Fruit fly (Drosophila melanogaster) whole organism, prepupa: ENCODE results near the gene Cp7Fa.

Experiments used
- CG10669 ChIP-seq: fragments of 200-800 bp; sonication (Bioruptor generic); optimal IDR thresholded peaks from 3 replicates; lab custom pipeline; 2018; ENCODE audit warnings: missing biosample characterization, mild to moderate bottlenecking, missing genetic modification characterization, moderate library complexity
- CG11294 ChIP-seq: fragments of 200-800 bp; sonication (Bioruptor generic); IDR thresholded peaks from 2 replicates; pipeline ENCODE4 v1.3.6; 2022; ENCODE audit warnings: missing biosample characterization, missing genetic modification characterization
- CG11762 ChIP-seq: fragments of 200-800 bp; sonication (Bioruptor generic); optimal IDR thresholded peaks from 3 replicates; lab custom pipeline; 2016; ENCODE audit warnings: missing biosample characterization, missing genetic modification characterization; ENCODE audit not compliant: insufficient read depth
- CG11902 ChIP-seq: fragments of 200-800 bp; sonication (Bioruptor generic); optimal IDR thresholded peaks from 3 replicates; lab custom pipeline; 2016; ENCODE audit warnings: missing biosample characterization, missing genetic modification characterization
- CG15336 ChIP-seq: fragments of 200-800 bp; sonication (Bioruptor generic); IDR thresholded peaks from 2 replicates; pipeline ENCODE4 v1.3.6; 2022; ENCODE audit warnings: missing biosample characterization, missing genetic modification characterization
- CG1621 ChIP-seq: fragments of 200-800 bp; sonication (Bioruptor generic); optimal IDR thresholded peaks from 3 replicates; lab custom pipeline; 2018; ENCODE audit warnings: missing biosample characterization, mild to moderate bottlenecking, missing genetic modification characterization
- CG16779 ChIP-seq: fragments of 200-800 bp; sonication (Bioruptor generic); optimal IDR thresholded peaks from 3 replicates; lab custom pipeline; 2017; ENCODE audit warnings: missing biosample characterization, mild to moderate bottlenecking, missing genetic modification characterization
- CG3032 ChIP-seq: fragments of 200-800 bp; optimal IDR thresholded peaks from 2 replicates; lab custom pipeline; 2019; ENCODE audit warnings: missing biosample characterization, mild to moderate bottlenecking, missing genetic modification characterization, moderate library complexity
- CG31627 ChIP-seq: fragments of 200-800 bp; sonication (Bioruptor generic); optimal IDR thresholded peaks from 3 replicates; lab custom pipeline; 2016; ENCODE audit warnings: missing biosample characterization, missing genetic modification characterization
- CG32006 ChIP-seq: fragments of 200-800 bp; sonication (Bioruptor generic); optimal IDR thresholded peaks from 3 replicates; lab custom pipeline; 2017; ENCODE audit warnings: missing biosample characterization, mild to moderate bottlenecking, missing genetic modification characterization
- CG34406 ChIP-seq: fragments of 200-800 bp; sonication (Bioruptor generic); optimal IDR thresholded peaks from 3 replicates; lab custom pipeline; 2016; ENCODE audit warnings: missing biosample characterization, missing genetic modification characterization
- CG3919 ChIP-seq: fragments of 200-800 bp; sonication (Bioruptor generic); optimal IDR thresholded peaks from 3 replicates; lab custom pipeline; 2016; ENCODE audit warnings: missing biosample characterization, missing genetic modification characterization
- CG6163 ChIP-seq: fragments of 200-800 bp; sonication (Bioruptor generic); IDR thresholded peaks from 3 replicates; pipeline ENCODE4 v1.3.6; 2022; ENCODE audit warnings: missing biosample characterization, missing genetic modification characterization
- CG6276 ChIP-seq: fragments of 200-800 bp; sonication (Bioruptor generic); optimal IDR thresholded peaks from 2 replicates; lab custom pipeline; 2017; ENCODE audit warnings: missing biosample characterization, mild to moderate bottlenecking, missing genetic modification characterization
- CG6792 ChIP-seq: fragments of 200-800 bp; sonication (Bioruptor generic); optimal IDR thresholded peaks from 3 replicates; lab custom pipeline; 2016; ENCODE audit warnings: missing biosample characterization, missing genetic modification characterization
- CG6808 ChIP-seq: fragments of 200-800 bp; sonication (Bioruptor generic); optimal IDR thresholded peaks from 3 replicates; lab custom pipeline; 2017; ENCODE audit warnings: missing biosample characterization, missing genetic modification characterization, mild to moderate bottlenecking, moderate library complexity, missing genetic modification reagents
- CG6854 ChIP-seq: fragments of 200-800 bp; sonication (Bioruptor generic); optimal IDR thresholded peaks from 2 replicates; lab custom pipeline; 2017; ENCODE audit warnings: missing biosample characterization, mild to moderate bottlenecking, missing genetic modification characterization
- CG7368 ChIP-seq: fragments of 200-800 bp; sonication (Bioruptor generic); optimal IDR thresholded peaks from 3 replicates; lab custom pipeline; 2016; ENCODE audit warnings: missing biosample characterization, missing genetic modification characterization
- CG8119 ChIP-seq: fragments of 200-800 bp; sonication (Bioruptor generic); IDR thresholded peaks from 3 replicates; pipeline ENCODE4 v1.3.6; 2022; ENCODE audit warnings: missing biosample characterization, missing genetic modification characterization
- CG8319 ChIP-seq: fragments of 200-800 bp; sonication (Bioruptor generic); optimal IDR thresholded peaks from 3 replicates; lab custom pipeline; 2016; ENCODE audit warnings: missing biosample characterization, missing genetic modification characterization
- CG9139 ChIP-seq: fragments of 200-800 bp; sonication (Bioruptor generic); optimal IDR thresholded peaks from 3 replicates; lab custom pipeline; 2017; ENCODE audit warnings: missing biosample characterization, mild to moderate bottlenecking, missing genetic modification characterization
- Eip75B ChIP-seq: fragments of 200-800 bp; sonication (Bioruptor generic); optimal IDR thresholded peaks from 3 replicates; lab custom pipeline; 2016; ENCODE audit warnings: missing biosample characterization, missing genetic modification characterization
- Eip78C ChIP-seq: fragments of 200-800 bp; sonication (Bioruptor generic); peaks from one replicate; lab custom pipeline; 2016; ENCODE audit warnings: missing biosample characterization, missing genetic modification characterization
- Ets96B ChIP-seq: fragments of 200-800 bp; optimal IDR thresholded peaks from 2 replicates; lab custom pipeline; 2019; ENCODE audit warnings: missing biosample characterization, mild to moderate bottlenecking, missing genetic modification characterization, moderate library complexity
- Gug ChIP-seq: fragments of 200-800 bp; sonication (Bioruptor generic); IDR thresholded peaks from 2 replicates; pipeline ENCODE4 v1.3.6; 2022; ENCODE audit warnings: missing biosample characterization, missing genetic modification characterization
- Hr39 ChIP-seq: fragments of 200-800 bp; sonication (Bioruptor generic); optimal IDR thresholded peaks from 2 replicates; lab custom pipeline; 2016; ENCODE audit warnings: missing biosample characterization, missing genetic modification characterization
- Hr4 ChIP-seq: fragments of 200-800 bp; sonication (Bioruptor generic); optimal IDR thresholded peaks from 3 replicates; lab custom pipeline; 2016; ENCODE audit warnings: missing biosample characterization, missing genetic modification characterization
- OdsH ChIP-seq: fragments of 200-800 bp; sonication (Bioruptor generic); optimal IDR thresholded peaks from 3 replicates; lab custom pipeline; 2016; ENCODE audit warnings: missing biosample characterization, missing genetic modification characterization
- Sox102F ChIP-seq: fragments of 200-800 bp; sonication (Bioruptor generic); optimal IDR thresholded peaks from 2 replicates; lab custom pipeline; 2016; ENCODE audit warnings: missing biosample characterization, mild to moderate bottlenecking, missing genetic modification characterization
- Sox14 ChIP-seq: fragments of 200-800 bp; sonication (Bioruptor generic); optimal IDR thresholded peaks from 3 replicates; lab custom pipeline; 2016; ENCODE audit warnings: missing biosample characterization, missing genetic modification characterization
- Sox15 ChIP-seq: fragments of 200-800 bp; sonication (Bioruptor generic); optimal IDR thresholded peaks from 3 replicates; lab custom pipeline; 2016; ENCODE audit warnings: missing biosample characterization, missing genetic modification characterization
- achi ChIP-seq: fragments of 200-800 bp; sonication (Bioruptor generic); optimal IDR thresholded peaks from 3 replicates; lab custom pipeline; 2016; ENCODE audit warnings: missing biosample characterization, missing genetic modification characterization
- acj6 ChIP-seq: fragments of 200-800 bp; sonication (Bioruptor generic); optimal IDR thresholded peaks from 3 replicates; lab custom pipeline; 2016; ENCODE audit warnings: missing biosample characterization, missing genetic modification characterization
- cyc ChIP-seq: fragments of 200-800 bp; sonication (Bioruptor generic); optimal IDR thresholded peaks from 3 replicates; lab custom pipeline; 2016; ENCODE audit warnings: missing biosample characterization, missing genetic modification characterization
- dac ChIP-seq: fragments of 200-800 bp; sonication (Bioruptor generic); optimal IDR thresholded peaks from 2 replicates; lab custom pipeline; 2017; ENCODE audit warnings: missing biosample characterization, mild to moderate bottlenecking, missing genetic modification characterization
- dsx ChIP-seq: fragments of 200-800 bp; optimal IDR thresholded peaks from 3 replicates; lab custom pipeline; 2019; ENCODE audit warnings: missing biosample characterization, mild to moderate bottlenecking, missing genetic modification characterization, moderate library complexity; ENCODE audit not compliant: poor library complexity, severe bottlenecking
- eg ChIP-seq: fragments of 200-800 bp; sonication (Bioruptor generic); IDR thresholded peaks from 3 replicates; pipeline ENCODE4 v1.3.6; 2022; ENCODE audit warnings: missing biosample characterization, missing genetic modification characterization
- fd59A ChIP-seq: fragments of 200-800 bp; sonication (Bioruptor generic); optimal IDR thresholded peaks from 2 replicates; lab custom pipeline; 2017; ENCODE audit warnings: missing biosample characterization, mild to moderate bottlenecking, missing genetic modification characterization, missing genetic modification reagents
- fd85E ChIP-seq: fragments of 200-800 bp; sonication (Bioruptor generic); optimal IDR thresholded peaks from 3 replicates; lab custom pipeline; 2016; ENCODE audit warnings: missing biosample characterization, missing genetic modification characterization
- fkh ChIP-seq: fragments of 200-800 bp; sonication (Bioruptor generic); optimal IDR thresholded peaks from 3 replicates; lab custom pipeline; 2017; ENCODE audit warnings: missing biosample characterization, mild to moderate bottlenecking, missing genetic modification characterization, moderate library complexity
- net ChIP-seq: fragments of 200-800 bp; sonication (Bioruptor generic); optimal IDR thresholded peaks from 3 replicates; lab custom pipeline; 2016; ENCODE audit warnings: missing biosample characterization, missing genetic modification characterization
- pdm3 ChIP-seq: fragments of 200-800 bp; sonication (Bioruptor generic); optimal IDR thresholded peaks from 3 replicates; lab custom pipeline; 2016; ENCODE audit warnings: missing biosample characterization, missing genetic modification characterization
- salr ChIP-seq, 2 experiments: fragments of 200-800 bp; sonication (Bioruptor generic); optimal IDR thresholded peaks; 3 replicates each; lab custom pipeline; 2016 to 2018; ENCODE audit warnings: missing biosample characterization in 2 of 2, missing genetic modification characterization in 2 of 2, mild to moderate bottlenecking in 1 of 2
- spab ChIP-seq: fragments of 200-800 bp; sonication (Bioruptor generic); optimal IDR thresholded peaks from 2 replicates; lab custom pipeline; 2017; ENCODE audit warnings: missing biosample characterization, mild to moderate bottlenecking, missing genetic modification characterization, missing genetic modification reagents
- vri ChIP-seq: fragments of 200-800 bp; sonication (Bioruptor generic); optimal IDR thresholded peaks from 3 replicates; lab custom pipeline; 2016; ENCODE audit warnings: missing biosample characterization, mild to moderate bottlenecking, missing genetic modification characterization

The Cp7Fa gene

DNA sequence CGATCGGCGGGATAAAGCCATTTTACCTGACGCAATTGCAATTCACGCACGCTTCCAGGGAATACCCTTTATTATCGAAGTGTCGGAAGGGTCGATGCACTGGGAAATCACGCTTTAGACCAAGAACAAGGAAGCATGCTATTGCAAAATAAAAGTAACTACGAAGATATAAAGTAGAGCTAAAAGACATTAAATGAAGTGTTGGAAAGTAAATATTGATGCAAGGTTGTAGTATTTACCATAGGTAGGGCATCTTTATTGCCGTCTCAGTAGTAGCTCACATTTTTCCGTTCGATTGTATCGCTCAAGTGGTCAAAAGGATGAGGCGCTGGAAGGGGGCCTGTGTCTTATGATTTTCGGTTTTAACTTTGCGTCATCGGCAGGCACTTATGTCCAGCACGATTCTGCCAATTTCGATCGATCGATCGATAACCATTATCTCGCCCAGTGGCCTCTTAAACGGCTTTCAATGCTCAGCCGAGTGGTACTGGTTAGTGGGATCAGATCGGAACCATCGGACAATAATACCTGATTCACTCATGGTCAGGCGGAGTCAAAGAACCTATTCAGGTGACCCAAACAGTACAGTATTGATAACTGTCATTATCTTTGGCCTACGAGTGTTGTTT is 27.0 kb downstream of the Cp7Fa start (continued):
- TF ChIP-seq CG34406 (GFP tag; lab: Kevin White, UChicago) (peak; percentile 8), spab (no peak), CG9139 (no peak), CG11762 (GFP tag; lab: Kevin White, UChicago) (no peak), Hr39 (GFP tag; lab: Kevin White, UChicago) (peak; percentile 7), Eip75B (GFP tag; lab: Kevin White, UChicago) (peak; percentile 5), CG6276 (GFP tag; lab: Kevin White, UChicago) (no peak), CG7368 (GFP tag; lab: Kevin White, UChicago) (no peak), Gug (GFP tag; lab: Robert Waterston, UW) (no peak), achi (GFP tag; lab: Kevin White, UChicago) (peak; percentile 0), cyc (GFP tag; lab: Kevin White, UChicago) (peak; percentile 20), dsx (no peak), OdsH (GFP tag; lab: Kevin White, UChicago) (peak; percentile 3), CG8319 (GFP tag; lab: Kevin White, UChicago) (no peak), Sox14 (GFP tag; lab: Kevin White, UChicago) (peak; percentile 37), CG6792 (GFP tag; lab: Kevin White, UChicago) (no peak), fd85E (GFP tag; lab: Kevin White, UChicago) (no peak), net (no peak), CG3032 (tag; lab: Kevin White, UChicago) (no peak), acj6 (GFP tag; lab: Kevin White, UChicago) (no peak), dac (GFP tag; lab: Kevin White, UChicago) (no peak), CG31627 (GFP tag; lab: Kevin White, UChicago) (peak; percentile 9), pdm3 (GFP tag; lab: Kevin White, UChicago) (peak; percentile 23), CG6808 (GFP tag; lab: Kevin White, UChicago) (no peak), CG10669 (GFP tag; lab: Kevin White, UChicago) (peak; percentile 7), CG1621 (tag; lab: Kevin White, UChicago) (no peak), CG3919 (GFP tag; lab: Kevin White, UChicago) (peak; percentile 18), Ets96B (peak; percentile 16)

DNA sequence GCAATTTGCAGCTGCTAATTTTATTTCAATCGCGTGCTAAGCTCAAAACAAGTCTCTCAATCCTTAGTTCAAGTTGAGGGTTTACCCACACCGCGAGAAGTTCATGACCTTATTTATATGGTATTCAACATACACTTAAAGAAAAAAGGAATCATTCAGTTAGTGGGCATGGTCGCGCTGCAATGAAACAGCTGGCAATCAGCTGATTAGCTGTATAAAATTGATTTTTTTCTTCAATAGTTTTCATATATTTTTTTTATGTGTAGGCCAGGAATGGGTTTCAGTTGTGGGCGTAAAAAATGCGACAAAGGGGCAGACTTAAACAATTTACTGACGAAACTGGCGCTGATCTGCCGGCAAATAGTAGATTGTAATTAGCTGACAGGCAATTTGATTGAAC is 28.5 kb downstream of the Cp7Fa start:
- peak; percentile 10 for TF ChIP-seq Sox14 (GFP tag; lab: Kevin White, UChicago)
- TF ChIP-seq Sox15 (GFP tag; lab: Kevin White, UChicago): peak; percentile 1
- TF ChIP-seq Eip78C (GFP tag; lab: Kevin White, UChicago): peak; percentile 54
- peak; percentile 14 for TF ChIP-seq net
- peak; percentile 16 for TF ChIP-seq Hr39 (GFP tag; lab: Kevin White, UChicago)
- no peak for TF ChIP-seq fd59A (GFP tag; lab: Kevin White, UChicago)
- TF ChIP-seq CG8119 (GFP tag; lab: Robert Waterston, UW): no peak
- peak; percentile 18 for TF ChIP-seq Hr4
- no peak for TF ChIP-seq CG32006 (GFP tag; lab: Kevin White, UChicago)
- no peak for TF ChIP-seq fkh
- peak; percentile 10 for TF ChIP-seq OdsH (GFP tag; lab: Kevin White, UChicago)
- TF ChIP-seq CG31627 (GFP tag; lab: Kevin White, UChicago): peak; percentile 4
- TF ChIP-seq CG6854 (GFP tag; lab: Kevin White, UChicago): no peak
- TF ChIP-seq CG11902 (GFP tag; lab: Kevin White, UChicago): no peak
- TF ChIP-seq CG15336 (GFP tag; lab: Robert Waterston, UW): no peak
- peak; percentile 7 for TF ChIP-seq CG10669 (GFP tag; lab: Kevin White, UChicago)
- TF ChIP-seq vri (GFP tag; lab: Kevin White, UChicago): no peak
- TF ChIP-seq pdm3 (GFP tag; lab: Kevin White, UChicago): peak; percentile 15
- TF ChIP-seq CG6792 (GFP tag; lab: Kevin White, UChicago): peak; percentile 2
- TF ChIP-seq acj6 (GFP tag; lab: Kevin White, UChicago): peak; percentile 40
- TF ChIP-seq CG6163 (GFP tag; lab: Robert Waterston, UW): peak; percentile 52; the same call in 2 of the 3 replicates
- TF ChIP-seq eg (GFP tag; lab: Robert Waterston, UW): 0 out of 3 replicates have a peak, but pooled peaks have one; percentile 41
- TF ChIP-seq salr (GFP tag; optimal IDR thresholded peaks at IDR 0.05; lab: Kevin White, UChicago): no peak
- TF ChIP-seq achi (GFP tag; lab: Kevin White, UChicago): peak; percentile 16
- TF ChIP-seq CG11294 (GFP tag; lab: Robert Waterston, UW): 0 out of 2 replicates have a peak, but pooled peaks have one; percentile 18
- TF ChIP-seq CG16779: no peak
- no peak for TF ChIP-seq Sox102F (GFP tag; lab: Kevin White, UChicago)
